Fruit fly (Drosophila melanogaster) whole organism, prepupa: Measurements from ENCODE around the gene mxt.

Experiments used
- CG10631 ChIP-seq: fragments of 200-800 bp; sonication (Bioruptor generic); optimal IDR thresholded peaks from 2 replicates; lab custom pipeline; 2016; ENCODE audit warnings: missing biosample characterization, missing genetic modification characterization
- CG11902 ChIP-seq: fragments of 200-800 bp; sonication (Bioruptor generic); optimal IDR thresholded peaks from 3 replicates; lab custom pipeline; 2016; ENCODE audit warnings: missing biosample characterization, missing genetic modification characterization
- CG15336 ChIP-seq: fragments of 200-800 bp; sonication (Bioruptor generic); IDR thresholded peaks from 2 replicates; pipeline ENCODE4 v1.3.6; 2022; ENCODE audit warnings: missing biosample characterization, missing genetic modification characterization
- CG16779 ChIP-seq: fragments of 200-800 bp; sonication (Bioruptor generic); optimal IDR thresholded peaks from 3 replicates; lab custom pipeline; 2017; ENCODE audit warnings: missing biosample characterization, mild to moderate bottlenecking, missing genetic modification characterization
- CG3032 ChIP-seq: fragments of 200-800 bp; optimal IDR thresholded peaks from 2 replicates; lab custom pipeline; 2019; ENCODE audit warnings: missing biosample characterization, mild to moderate bottlenecking, missing genetic modification characterization, moderate library complexity
- CG31627 ChIP-seq: fragments of 200-800 bp; sonication (Bioruptor generic); optimal IDR thresholded peaks from 3 replicates; lab custom pipeline; 2016; ENCODE audit warnings: missing biosample characterization, missing genetic modification characterization
- CG3919 ChIP-seq: fragments of 200-800 bp; sonication (Bioruptor generic); optimal IDR thresholded peaks from 3 replicates; lab custom pipeline; 2016; ENCODE audit warnings: missing biosample characterization, missing genetic modification characterization
- CG6163 ChIP-seq: fragments of 200-800 bp; sonication (Bioruptor generic); IDR thresholded peaks from 3 replicates; pipeline ENCODE4 v1.3.6; 2022; ENCODE audit warnings: missing biosample characterization, missing genetic modification characterization
- CG6792 ChIP-seq: fragments of 200-800 bp; sonication (Bioruptor generic); optimal IDR thresholded peaks from 3 replicates; lab custom pipeline; 2016; ENCODE audit warnings: missing biosample characterization, missing genetic modification characterization
- CG7368 ChIP-seq: fragments of 200-800 bp; sonication (Bioruptor generic); optimal IDR thresholded peaks from 3 replicates; lab custom pipeline; 2016; ENCODE audit warnings: missing biosample characterization, missing genetic modification characterization
- CG8119 ChIP-seq: fragments of 200-800 bp; sonication (Bioruptor generic); IDR thresholded peaks from 3 replicates; pipeline ENCODE4 v1.3.6; 2022; ENCODE audit warnings: missing biosample characterization, missing genetic modification characterization
- CG8319 ChIP-seq: fragments of 200-800 bp; sonication (Bioruptor generic); optimal IDR thresholded peaks from 3 replicates; lab custom pipeline; 2016; ENCODE audit warnings: missing biosample characterization, missing genetic modification characterization
- CG8632 ChIP-seq: fragments of 200-800 bp; sonication (Bioruptor generic); optimal IDR thresholded peaks from 3 replicates; lab custom pipeline; 2016; ENCODE audit warnings: missing biosample characterization, missing genetic modification characterization
- CG9139 ChIP-seq: fragments of 200-800 bp; sonication (Bioruptor generic); optimal IDR thresholded peaks from 3 replicates; lab custom pipeline; 2017; ENCODE audit warnings: missing biosample characterization, mild to moderate bottlenecking, missing genetic modification characterization
- Eip75B ChIP-seq: fragments of 200-800 bp; sonication (Bioruptor generic); optimal IDR thresholded peaks from 3 replicates; lab custom pipeline; 2016; ENCODE audit warnings: missing biosample characterization, missing genetic modification characterization
- Eip78C ChIP-seq: fragments of 200-800 bp; sonication (Bioruptor generic); peaks from one replicate; lab custom pipeline; 2016; ENCODE audit warnings: missing biosample characterization, missing genetic modification characterization
- Eip93F ChIP-seq: fragments of 200-800 bp; sonication (Bioruptor generic); optimal IDR thresholded peaks from 2 replicates; lab custom pipeline; 2016; ENCODE audit warnings: missing biosample characterization, mild to moderate bottlenecking, missing genetic modification characterization
- Ets21C ChIP-seq: fragments of 200-800 bp; sonication (Bioruptor generic); optimal IDR thresholded peaks from 3 replicates; lab custom pipeline; 2016; ENCODE audit warnings: missing biosample characterization, missing genetic modification characterization
- Ets96B ChIP-seq: fragments of 200-800 bp; optimal IDR thresholded peaks from 2 replicates; lab custom pipeline; 2019; ENCODE audit warnings: missing biosample characterization, mild to moderate bottlenecking, missing genetic modification characterization, moderate library complexity
- Hr39 ChIP-seq: fragments of 200-800 bp; sonication (Bioruptor generic); optimal IDR thresholded peaks from 2 replicates; lab custom pipeline; 2016; ENCODE audit warnings: missing biosample characterization, missing genetic modification characterization
- Met ChIP-seq: fragments of 200-800 bp; sonication (Bioruptor generic); optimal IDR thresholded peaks from 3 replicates; lab custom pipeline; 2016; ENCODE audit warnings: missing biosample characterization, missing genetic modification characterization
- OdsH ChIP-seq: fragments of 200-800 bp; sonication (Bioruptor generic); optimal IDR thresholded peaks from 3 replicates; lab custom pipeline; 2016; ENCODE audit warnings: missing biosample characterization, missing genetic modification characterization
- Sox102F ChIP-seq: fragments of 200-800 bp; sonication (Bioruptor generic); optimal IDR thresholded peaks from 2 replicates; lab custom pipeline; 2016; ENCODE audit warnings: missing biosample characterization, mild to moderate bottlenecking, missing genetic modification characterization
- Sox15 ChIP-seq: fragments of 200-800 bp; sonication (Bioruptor generic); optimal IDR thresholded peaks from 3 replicates; lab custom pipeline; 2016; ENCODE audit warnings: missing biosample characterization, missing genetic modification characterization
- cyc ChIP-seq: fragments of 200-800 bp; sonication (Bioruptor generic); optimal IDR thresholded peaks from 3 replicates; lab custom pipeline; 2016; ENCODE audit warnings: missing biosample characterization, missing genetic modification characterization
- dac ChIP-seq: fragments of 200-800 bp; sonication (Bioruptor generic); optimal IDR thresholded peaks from 2 replicates; lab custom pipeline; 2017; ENCODE audit warnings: missing biosample characterization, mild to moderate bottlenecking, missing genetic modification characterization
- dsx ChIP-seq: fragments of 200-800 bp; optimal IDR thresholded peaks from 3 replicates; lab custom pipeline; 2019; ENCODE audit warnings: missing biosample characterization, mild to moderate bottlenecking, missing genetic modification characterization, moderate library complexity; ENCODE audit not compliant: poor library complexity, severe bottlenecking
- eg ChIP-seq: fragments of 200-800 bp; sonication (Bioruptor generic); IDR thresholded peaks from 3 replicates; pipeline ENCODE4 v1.3.6; 2022; ENCODE audit warnings: missing biosample characterization, missing genetic modification characterization
- esn ChIP-seq: fragments of 200-800 bp; sonication (Bioruptor generic); optimal IDR thresholded peaks from 2 replicates; lab custom pipeline; 2016; ENCODE audit warnings: missing biosample characterization, mild to moderate bottlenecking, missing genetic modification characterization, moderate library complexity
- fd59A ChIP-seq: fragments of 200-800 bp; sonication (Bioruptor generic); optimal IDR thresholded peaks from 2 replicates; lab custom pipeline; 2017; ENCODE audit warnings: missing biosample characterization, mild to moderate bottlenecking, missing genetic modification characterization, missing genetic modification reagents
- fkh ChIP-seq: fragments of 200-800 bp; sonication (Bioruptor generic); optimal IDR thresholded peaks from 3 replicates; lab custom pipeline; 2017; ENCODE audit warnings: missing biosample characterization, mild to moderate bottlenecking, missing genetic modification characterization, moderate library complexity
- lz ChIP-seq: fragments of 200-800 bp; sonication (Bioruptor generic); optimal IDR thresholded peaks from 3 replicates; lab custom pipeline; 2016; ENCODE audit warnings: missing biosample characterization, missing genetic modification characterization
- net ChIP-seq: fragments of 200-800 bp; sonication (Bioruptor generic); optimal IDR thresholded peaks from 3 replicates; lab custom pipeline; 2016; ENCODE audit warnings: missing biosample characterization, missing genetic modification characterization
- salr ChIP-seq, 2 experiments: fragments of 200-800 bp; sonication (Bioruptor generic); optimal IDR thresholded peaks; 3 replicates each; lab custom pipeline; 2016 to 2018; ENCODE audit warnings: missing biosample characterization in 2 of 2, missing genetic modification characterization in 2 of 2, mild to moderate bottlenecking in 1 of 2
- ss ChIP-seq, 2 experiments: fragments of 200-800 bp; sonication (Bioruptor generic); optimal IDR thresholded peaks; 2 replicates in 1 of 2; 3 replicates in 1 of 2; lab custom pipeline; 2017 to 2018; ENCODE audit warnings: mild to moderate bottlenecking in 2 of 2, missing biosample characterization in 2 of 2, missing genetic modification characterization in 2 of 2, moderate library complexity in 1 of 2
- svp ChIP-seq: fragments of 200-800 bp; sonication (Bioruptor generic); peaks from one replicate; lab custom pipeline; 2016; ENCODE audit warnings: missing biosample characterization, missing genetic modification characterization
- topi ChIP-seq: fragments of 200-800 bp; sonication (Bioruptor generic); optimal IDR thresholded peaks from 3 replicates; lab custom pipeline; 2016; ENCODE audit warnings: missing biosample characterization, missing genetic modification characterization
- vri ChIP-seq: fragments of 200-800 bp; sonication (Bioruptor generic); optimal IDR thresholded peaks from 3 replicates; lab custom pipeline; 2016; ENCODE audit warnings: missing biosample characterization, mild to moderate bottlenecking, missing genetic modification characterization

mxt gene

dm6 chr2L:4847191-4847853, at the start of gene mxt, which contains the start of gene CG11927:
Gene mxt (minus strand): TSS chr2L:4847295.
Gene CG11927 (plus strand): TSS chr2L:4847766.
- TF ChIP-seq lz (peak; percentile 44), CG6792 (no peak), Hr39 (peak; percentile 47), salr (GFP tag; optimal IDR thresholded peaks at IDR 0.05; lab: Kevin White, UChicago) (no peak), OdsH (GFP tag; lab: Kevin White, UChicago) (peak; percentile 49), CG10631 (GFP tag; lab: Kevin White, UChicago) (no peak), Eip93F (peak; percentile 60), cyc (GFP tag; lab: Kevin White, UChicago) (peak; percentile 37), fkh (GFP tag; lab: Kevin White, UChicago) (no peak), Met (GFP tag; lab: Kevin White, UChicago) (no peak), CG9139 (GFP tag; lab: Kevin White, UChicago) (no peak), Ets21C (GFP tag; lab: Kevin White, UChicago) (no peak), CG3032 (peak; percentile 17), CG31627 (GFP tag; lab: Kevin White, UChicago) (peak; percentile 54), Sox15 (GFP tag; lab: Kevin White, UChicago) (peak; percentile 9), eg (GFP tag; lab: Robert Waterston, UW) (no peak), CG7368 (GFP tag; lab: Kevin White, UChicago) (no peak), Eip78C (GFP tag; lab: Kevin White, UChicago) (peak; percentile 74), esn (GFP tag; lab: Kevin White, UChicago) (peak; percentile 59)

dm6 chr2L:4896484-4897205, 49.5 kb upstream of the mxt start:
- TF ChIP-seq svp (GFP tag; lab: Kevin White, UChicago), result peak; percentile 83
- TF ChIP-seq CG15336 (GFP tag; lab: Robert Waterston, UW), result no peak
- peak; percentile 29 for TF ChIP-seq fkh (GFP tag; lab: Kevin White, UChicago)
- no peak for TF ChIP-seq dsx (GFP tag; lab: Kevin White, UChicago)
- TF ChIP-seq salr (GFP tag; optimal IDR thresholded peaks at IDR 0.05; lab: Kevin White, UChicago), result no peak
- no peak for TF ChIP-seq eg (GFP tag; lab: Robert Waterston, UW)

- TF ChIP-seq Sox102F (GFP tag; lab: Kevin White, UChicago), result no peak
- TF ChIP-seq CG8319, result no peak
- TF ChIP-seq CG8632 (GFP tag; lab: Kevin White, UChicago), result no peak
- TF ChIP-seq dac (GFP tag; lab: Kevin White, UChicago), result no peak
- TF ChIP-seq Eip93F, result no peak
- TF ChIP-seq Ets96B (tag; lab: Kevin White, UChicago), result no peak
- TF ChIP-seq CG31627 (GFP tag; lab: Kevin White, UChicago), result no peak
- TF ChIP-seq Ets21C (GFP tag; lab: Kevin White, UChicago), result no peak
- TF ChIP-seq CG3919 (GFP tag; lab: Kevin White, UChicago), result no peak
- no peak for TF ChIP-seq CG10631 (GFP tag; lab: Kevin White, UChicago)
- TF ChIP-seq, all 60 proteins: peak for 0
Observed at dm6 chr2L:4895902-4896301, 48.8 kb upstream of the mxt start.

DNA sequence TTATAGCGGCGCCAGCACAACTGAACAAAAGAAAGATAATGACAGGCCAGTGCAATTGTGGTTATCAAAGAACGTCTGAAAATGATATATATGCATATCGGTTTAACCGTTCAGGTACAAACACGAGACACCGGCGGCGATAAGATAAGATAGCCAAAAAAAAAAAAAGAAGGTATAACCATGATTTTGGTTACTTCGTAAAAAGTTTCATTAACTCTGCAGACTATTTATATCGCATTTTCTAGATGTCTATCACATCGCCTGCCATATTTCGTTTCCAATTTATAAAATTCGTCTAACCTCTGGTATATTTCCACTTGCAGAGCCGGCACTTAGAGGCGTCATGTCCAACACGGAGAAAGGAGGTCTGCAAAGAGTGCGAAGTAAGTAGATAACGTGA, 46.5 kb upstream of the mxt start:
- TF ChIP-seq vri (GFP tag; lab: Kevin White, UChicago), result peak; percentile 3
- no peak for TF ChIP-seq Sox102F (GFP tag; lab: Kevin White, UChicago)
- TF ChIP-seq, all 60 proteins: peak for 1

- peak; percentile 15 for TF ChIP-seq Met (GFP tag; lab: Kevin White, UChicago)
- peak; percentile 2 for TF ChIP-seq esn (GFP tag; lab: Kevin White, UChicago)
- TF ChIP-seq net (GFP tag; lab: Kevin White, UChicago), result peak; percentile 41
- no peak for TF ChIP-seq OdsH (GFP tag; lab: Kevin White, UChicago)
- TF ChIP-seq CG8119 (GFP tag; lab: Robert Waterston, UW), result peak; percentile 43; the same call in 1 of the 3 replicates
- peak; percentile 37 for TF ChIP-seq topi (GFP tag; lab: Kevin White, UChicago)
- peak; percentile 46; the same call in 1 of the 2 replicates for TF ChIP-seq CG15336 (GFP tag; lab: Robert Waterston, UW)
- peak; percentile 11 for TF ChIP-seq Ets96B (tag; lab: Kevin White, UChicago)
- TF ChIP-seq CG7368 (GFP tag; lab: Kevin White, UChicago), result peak; percentile 25
- TF ChIP-seq fkh (GFP tag; lab: Kevin White, UChicago), result peak; percentile 25
- peak; percentile 46 for TF ChIP-seq Eip75B (GFP tag; lab: Kevin White, UChicago)
- no peak for TF ChIP-seq CG31627 (GFP tag; lab: Kevin White, UChicago)
- TF ChIP-seq CG3032, result no peak
- TF ChIP-seq Eip78C (GFP tag; lab: Kevin White, UChicago), result peak; percentile 76
- no peak for TF ChIP-seq fd59A (GFP tag; lab: Kevin White, UChicago)
- TF ChIP-seq CG6163, result peak; percentile 67
- peak; percentile 68 for TF ChIP-seq CG3919 (GFP tag; lab: Kevin White, UChicago)
- no peak for TF ChIP-seq CG11902 (GFP tag; lab: Kevin White, UChicago)
- no peak for TF ChIP-seq Sox15 (GFP tag; lab: Kevin White, UChicago)
- peak; percentile 1 for TF ChIP-seq CG16779 (tag; lab: Kevin White, UChicago)
- TF ChIP-seq svp (GFP tag; lab: Kevin White, UChicago), result peak; percentile 84
- peak; percentile 14 to 24 for TF ChIP-seq ss (GFP tag; optimal IDR thresholded peaks at IDR 0.05; lab: Kevin White, UChicago)
Observed at dm6 chr2L:4891914-4892469, 44.9 kb upstream of the mxt start, which contains the start of gene CG3036. Gene CG3036 (plus strand): TSS chr2L:4892112.
